Fruit fly (Drosophila melanogaster) whole organism, embryonic: ENCODE data around the gene CG8326.

ENCODE experiments used
- BtbVII ChIP-seq: fragments of 200-800 bp; sonication (Bioruptor generic); optimal IDR thresholded peaks from 3 replicates; lab custom pipeline; 2017; ENCODE audit warnings: missing biosample characterization, mild to moderate bottlenecking, missing genetic modification characterization
- CG1024 ChIP-seq: fragments of 200-800 bp; sonication (Bioruptor generic); IDR thresholded peaks from 2 replicates; pipeline ENCODE4 v1.3.6; 2022; ENCODE audit warnings: missing biosample characterization, missing genetic modification characterization
- CG10274 ChIP-seq: fragments of 200-800 bp; sonication (Bioruptor generic); optimal IDR thresholded peaks from 3 replicates; lab custom pipeline; 2017; ENCODE audit warnings: missing biosample characterization, mild to moderate bottlenecking, missing genetic modification characterization
- CG10321 ChIP-seq: fragments of 200-800 bp; sonication (Bioruptor generic); IDR thresholded peaks from 2 replicates; pipeline ENCODE4 v1.3.6; 2022; ENCODE audit warnings: missing biosample characterization, missing genetic modification characterization
- CG12219 ChIP-seq: fragments of 200-800 bp; sonication (Bioruptor generic); optimal IDR thresholded peaks from 3 replicates; lab custom pipeline; 2018; ENCODE audit warnings: missing biosample characterization, mild to moderate bottlenecking, missing genetic modification characterization
- CG1602 ChIP-seq: fragments of 200-800 bp; sonication (Bioruptor generic); optimal IDR thresholded peaks from 3 replicates; lab custom pipeline; 2016; ENCODE audit warnings: missing biosample characterization, missing genetic modification characterization
- CG16779 ChIP-seq: fragments of 200-800 bp; sonication (Bioruptor generic); IDR thresholded peaks from 2 replicates; pipeline ENCODE4 v1.3.6; 2022; ENCODE audit warnings: missing biosample characterization, missing genetic modification characterization
- CG2199 ChIP-seq: fragments of 200-800 bp; sonication (Bioruptor generic); IDR thresholded peaks from 3 replicates; pipeline ENCODE4 v1.3.6; 2022; ENCODE audit warnings: missing biosample characterization, missing genetic modification characterization
- CG2875 ChIP-seq: fragments of 200-800 bp; sonication (Bioruptor generic); optimal IDR thresholded peaks from 2 replicates; lab custom pipeline; 2017; ENCODE audit warnings: missing biosample characterization, mild to moderate bottlenecking, missing genetic modification characterization, missing genetic modification reagents
- CG4328 ChIP-seq: fragments of 200-800 bp; sonication (Bioruptor generic); optimal IDR thresholded peaks from 3 replicates; lab custom pipeline; 2017; ENCODE audit warnings: missing biosample characterization, missing genetic modification reagents, missing genetic modification characterization
- CG4404 ChIP-seq: fragments of 200-800 bp; sonication (Bioruptor generic); IDR thresholded peaks from 2 replicates; pipeline ENCODE4 v1.3.6; 2022; ENCODE audit warnings: missing biosample characterization, missing genetic modification characterization
- CG4707 ChIP-seq: fragments of 200-800 bp; sonication (Bioruptor generic); optimal IDR thresholded peaks from 2 replicates; lab custom pipeline; 2018; ENCODE audit warnings: missing biosample characterization, mild to moderate bottlenecking, missing genetic modification characterization, moderate library complexity
- CG4820 ChIP-seq: fragments of 200-800 bp; sonication (Bioruptor generic); optimal IDR thresholded peaks from 3 replicates; lab custom pipeline; 2016; ENCODE audit warnings: missing biosample characterization, missing genetic modification characterization
- CG7745 ChIP-seq: fragments of 200-800 bp; sonication (Bioruptor generic); optimal IDR thresholded peaks from 2 replicates; lab custom pipeline; 2018; ENCODE audit warnings: missing biosample characterization, mild to moderate bottlenecking, missing genetic modification characterization, moderate library complexity
- CG7928 ChIP-seq: fragments of 200-800 bp; sonication (Bioruptor generic); optimal IDR thresholded peaks from 2 replicates; lab custom pipeline; 2017; ENCODE audit warnings: missing biosample characterization, mild to moderate bottlenecking, missing genetic modification characterization
- CG8290 ChIP-seq, 3 experiments: fragments of 200-800 bp; sonication (Bioruptor generic); optimal IDR thresholded peaks; 2 replicates each; lab custom pipeline; 2016 to 2019; ENCODE audit warnings: missing biosample characterization in 3 of 3, missing genetic modification characterization in 3 of 3, mild to moderate bottlenecking in 2 of 3, moderate library complexity in 1 of 3
- CkIIα-i1 ChIP-seq: fragments of 200-800 bp; sonication (Bioruptor generic); IDR thresholded peaks from 2 replicates; pipeline ENCODE4 v1.3.6; 2022; ENCODE audit warnings: missing biosample characterization, missing genetic modification characterization
- Dad ChIP-seq: fragments of 200-800 bp; sonication (Bioruptor generic); optimal IDR thresholded peaks from 3 replicates; lab custom pipeline; 2016; ENCODE audit warnings: missing biosample characterization, missing genetic modification characterization
- Deaf1 ChIP-seq: fragments of 200-800 bp; optimal IDR thresholded peaks from 3 replicates; lab custom pipeline; 2019; ENCODE audit warnings: missing biosample characterization, mild to moderate bottlenecking, missing genetic modification characterization, moderate library complexity
- Dip3 ChIP-seq: fragments of 200-800 bp; sonication (Bioruptor generic); optimal IDR thresholded peaks from 3 replicates; lab custom pipeline; 2016; ENCODE audit warnings: missing biosample characterization, missing genetic modification characterization
- Eip74EF ChIP-seq, 2 experiments: fragments of 200-800 bp in 1 of 2; fragments of >200 bp in 1 of 2; sonication (Bioruptor generic) in 1 of 2; optimal IDR thresholded peaks; 2 replicates each; lab custom pipeline; 2017 to 2019; ENCODE audit warnings: missing biosample characterization in 2 of 2, missing genetic modification characterization in 2 of 2, mild to moderate bottlenecking in 1 of 2, moderate library complexity in 1 of 2
- Max ChIP-seq: fragments of 200-800 bp; sonication (Bioruptor generic); optimal IDR thresholded peaks from 2 replicates; lab custom pipeline; 2016; ENCODE audit warnings: missing biosample characterization, mild to moderate bottlenecking, missing genetic modification characterization
- NC2α ChIP-seq: fragments of 200-800 bp; sonication (Bioruptor generic); optimal IDR thresholded peaks from 2 replicates; lab custom pipeline; 2016; ENCODE audit warnings: missing biosample characterization, missing genetic modification characterization
- PHDP ChIP-seq: fragments of 200-800 bp; sonication (Bioruptor generic); optimal IDR thresholded peaks from 3 replicates; lab custom pipeline; 2018; ENCODE audit warnings: missing biosample characterization, mild to moderate bottlenecking, missing genetic modification characterization, moderate library complexity
- Ravus ChIP-seq: fragments of 200-800 bp; sonication (Bioruptor generic); IDR thresholded peaks from 2 replicates; pipeline ENCODE4 v1.3.6; 2022; ENCODE audit warnings: missing biosample characterization, missing genetic modification characterization
- Sin3A ChIP-seq: fragments of >200 bp; optimal IDR thresholded peaks from 2 replicates; lab custom pipeline; 2018
- abd-A ChIP-seq: fragments of 200-800 bp; sonication (Bioruptor generic); optimal IDR thresholded peaks from 3 replicates; lab custom pipeline; 2019; ENCODE audit warnings: missing biosample characterization, mild to moderate bottlenecking, missing genetic modification characterization, moderate library complexity
- al ChIP-seq: fragments of 200-800 bp; sonication (Bioruptor generic); IDR thresholded peaks from 2 replicates; pipeline ENCODE4 v1.3.6; 2022; ENCODE audit warnings: missing biosample characterization, missing genetic modification characterization
- ap ChIP-seq: fragments of 200-800 bp; sonication (Bioruptor generic); IDR thresholded peaks from 2 replicates; pipeline ENCODE4 v1.3.6; 2022; ENCODE audit warnings: missing biosample characterization, missing genetic modification characterization
- bbx ChIP-seq: fragments of 200-800 bp; sonication (Bioruptor generic); IDR thresholded peaks from 2 replicates; pipeline ENCODE4 v1.3.6; 2022; ENCODE audit warnings: missing biosample characterization, missing genetic modification characterization; ENCODE audit not compliant: partially characterized antibody
- dan ChIP-seq: fragments of 200-800 bp; sonication (Bioruptor generic); IDR thresholded peaks from 2 replicates; pipeline ENCODE4 v1.3.6; 2022; ENCODE audit warnings: missing biosample characterization, missing genetic modification characterization
- dmrt99B ChIP-seq: fragments of 200-800 bp; sonication (Bioruptor generic); optimal IDR thresholded peaks from 2 replicates; lab custom pipeline; 2018; ENCODE audit warnings: missing biosample characterization, mild to moderate bottlenecking, missing genetic modification characterization, moderate library complexity
- emc ChIP-seq: fragments of 200-800 bp; sonication (Bioruptor generic); optimal IDR thresholded peaks from 2 replicates; lab custom pipeline; 2016; ENCODE audit warnings: missing biosample characterization, missing genetic modification characterization
- esg ChIP-seq: fragments of 200-800 bp; sonication (Bioruptor generic); conservative IDR thresholded peaks from 2 replicates; pipeline ENCODE4 v1.3.6; 2022; ENCODE audit warnings: missing biosample characterization, missing genetic modification characterization
- fd96Cb ChIP-seq: fragments of 200-800 bp; sonication (Bioruptor generic); optimal IDR thresholded peaks from 2 replicates; lab custom pipeline; 2018; ENCODE audit warnings: missing biosample characterization, mild to moderate bottlenecking, missing genetic modification characterization, moderate library complexity
- gsb-n ChIP-seq: fragments of 200-800 bp; sonication (Bioruptor generic); optimal IDR thresholded peaks from 3 replicates; lab custom pipeline; 2018; ENCODE audit warnings: missing biosample characterization, mild to moderate bottlenecking, missing genetic modification characterization
- ind ChIP-seq: fragments of 200-800 bp; sonication (Bioruptor generic); optimal IDR thresholded peaks from 3 replicates; lab custom pipeline; 2016; ENCODE audit warnings: missing biosample characterization, missing genetic modification characterization
- insv ChIP-seq, 2 experiments: fragments of 200-800 bp; sonication (Bioruptor generic); optimal IDR thresholded peaks; 3 replicates each; lab custom pipeline; 2016 to 2018; ENCODE audit warnings: missing biosample characterization in 2 of 2, missing genetic modification characterization in 2 of 2
- kah ChIP-seq: fragments of 200-800 bp; sonication (Bioruptor generic); optimal IDR thresholded peaks from 2 replicates; lab custom pipeline; 2018; ENCODE audit warnings: missing biosample characterization, mild to moderate bottlenecking, missing genetic modification characterization
- ken ChIP-seq: fragments of 200-800 bp; sonication (Bioruptor generic); IDR thresholded peaks from 3 replicates; pipeline ENCODE4 v1.3.6; 2022; ENCODE audit warnings: missing biosample characterization, missing genetic modification characterization
- lov ChIP-seq, 2 experiments: fragments of 200-800 bp in 1 of 2; fragments of >200 bp in 1 of 2; sonication (Bioruptor generic) in 1 of 2; IDR thresholded peaks in 1 of 2; optimal IDR thresholded peaks in 1 of 2; 2 replicates in 1 of 2; 3 replicates in 1 of 2; pipeline versions ENCODE4 v1.3.6 to Lab custom; 2017 to 2022; ENCODE audit warnings: missing biosample characterization in 1 of 2, missing genetic modification characterization in 1 of 2
- pb ChIP-seq: fragments of 200-800 bp; sonication (Bioruptor generic); optimal IDR thresholded peaks from 3 replicates; lab custom pipeline; 2016; ENCODE audit warnings: missing biosample characterization, missing genetic modification characterization
- pnt ChIP-seq: fragments of 200-800 bp; sonication (Bioruptor generic); optimal IDR thresholded peaks from 3 replicates; lab custom pipeline; 2016; ENCODE audit warnings: missing biosample characterization, missing genetic modification characterization
- pum ChIP-seq: fragments of 200-800 bp; sonication (Bioruptor generic); optimal IDR thresholded peaks from 2 replicates; lab custom pipeline; 2016; ENCODE audit warnings: missing biosample characterization, missing genetic modification characterization
- ranshi ChIP-seq: fragments of 200-800 bp; sonication (Bioruptor generic); IDR thresholded peaks from 2 replicates; pipeline ENCODE4 v1.3.6; 2022; ENCODE audit warnings: missing biosample characterization, missing genetic modification characterization
- ro ChIP-seq: fragments of 200-800 bp; sonication (Bioruptor generic); IDR thresholded peaks from 2 replicates; pipeline ENCODE4 v1.3.6; 2022; ENCODE audit warnings: missing biosample characterization, missing genetic modification characterization
- salm ChIP-seq: fragments of 200-800 bp; sonication (Bioruptor generic); optimal IDR thresholded peaks from 2 replicates; lab custom pipeline; 2018; ENCODE audit warnings: missing biosample characterization, mild to moderate bottlenecking, missing genetic modification characterization
- sqz ChIP-seq: fragments of 200-800 bp; sonication (Bioruptor generic); optimal IDR thresholded peaks from 3 replicates; lab custom pipeline; 2018; ENCODE audit warnings: missing biosample characterization, mild to moderate bottlenecking, missing genetic modification characterization
- trem ChIP-seq: fragments of 200-800 bp; optimal IDR thresholded peaks from 3 replicates; lab custom pipeline; 2019; ENCODE audit warnings: missing biosample characterization, mild to moderate bottlenecking, missing genetic modification characterization, moderate library complexity
- usp ChIP-seq: fragments of >200 bp; optimal IDR thresholded peaks from 2 replicates; lab custom pipeline; 2017; ENCODE audit warnings: missing biosample characterization, missing genetic modification characterization

CG8326 gene

dm6 chrX:17651998-17652738 lies 22.9 kb upstream of the CG8326 start, which contains the start of gene RhoGAPp190 (continued):
- TF ChIP-seq ind (GFP tag; lab: Kevin White, UChicago) (no peak), ken (GFP tag; lab: Robert Waterston, UW) (no peak), CG2199 (GFP tag; lab: Robert Waterston, UW) (no peak), CG8290 (GFP tag; optimal IDR thresholded peaks at IDR 0.05; lab: Kevin White, UChicago) (no peak), CG8290 (tag; optimal IDR thresholded peaks at IDR 0.05; lab: Kevin White, UChicago) (peak in 1 of 2 experiments; percentile 58), CG4820 (GFP tag; lab: Kevin White, UChicago) (no peak), CG4328 (GFP tag; lab: Kevin White, UChicago) (no peak), CkIIα-i1 (no peak), Sin3A (lab: Kevin White, UChicago) (peak; percentile 23), pb (GFP tag; lab: Kevin White, UChicago) (no peak), Dip3 (GFP tag; lab: Kevin White, UChicago) (no peak), BtbVII (no peak), CG7928 (GFP tag; lab: Kevin White, UChicago) (no peak), CG16779 (no peak), dmrt99B (tag; lab: Kevin White, UChicago) (no peak), ro (GFP tag; lab: Robert Waterston, UW) (no peak), insv (GFP tag; optimal IDR thresholded peaks at IDR 0.05; lab: Kevin White, UChicago) (no peak), CG12219 (GFP tag; lab: Kevin White, UChicago) (no peak), Max (GFP tag; lab: Kevin White, UChicago) (no peak), abd-A (no peak), ap (GFP tag; lab: Robert Waterston, UW) (no peak), CG7745 (tag; lab: Kevin White, UChicago) (no peak), PHDP (tag; lab: Kevin White, UChicago) (peak; percentile 19), CG4404 (GFP tag; lab: Robert Waterston, UW) (no peak), CG4707 (no peak), CG2875 (GFP tag; lab: Kevin White, UChicago) (no peak), sqz (GFP tag; lab: Kevin White, UChicago) (no peak), bbx (GFP tag; lab: Robert Waterston, UW) (peak; percentile 96), lov (optimal IDR thresholded peaks at IDR 0.05; lab: Kevin White, UChicago) (no peak), lov (GFP tag; IDR thresholded peaks at IDR 0.05; lab: Robert Waterston, UW) (no peak), CG10274 (GFP tag; lab: Kevin White, UChicago) (no peak), trem (tag; lab: Kevin White, UChicago) (peak; percentile 88), ranshi (GFP tag; lab: Robert Waterston, UW) (no peak), CG1602 (GFP tag; lab: Kevin White, UChicago) (no peak), gsb-n (peak; percentile 17), Deaf1 (tag; lab: Kevin White, UChicago) (peak; percentile 51), dan (GFP tag; lab: Robert Waterston, UW) (no peak), usp (GFP tag; lab: Kevin White, UChicago) (no peak), Dad (GFP tag; lab: Kevin White, UChicago) (no peak), Ravus (no peak), esg (GFP tag; lab: Robert Waterston, UW) (no peak), al (GFP tag; lab: Robert Waterston, UW) (no peak), fd96Cb (tag; lab: Kevin White, UChicago) (no peak), pnt (GFP tag; lab: Kevin White, UChicago) (no peak), CG1024 (no peak), Eip74EF (GFP tag; optimal IDR thresholded peaks at IDR 0.05; lab: Kevin White, UChicago) (peak in 1 of 2 experiments; percentile 76), NC2α (GFP tag; lab: Kevin White, UChicago) (no peak), salm (no peak), pum (GFP tag; lab: Kevin White, UChicago) (no peak), CG10321 (GFP tag; lab: Robert Waterston, UW) (no peak; the same call in 1 of the 2 replicates), emc (GFP tag; lab: Kevin White, UChicago) (no peak), kah (GFP tag; lab: Kevin White, UChicago) (no peak)
